Worm (Caenorhabditis elegans) whole organism, mixed stage, embryonic: ENCODE measurements around the gene lst-6.
A peak's percentile ranks its signal among the peaks of the same experiment; 100 is the strongest.

Experiments
- M03D4.4 ChIP-seq: sonication (generic microtip); optimal IDR thresholded peaks from 2 replicates; lab custom pipeline; 2017; ENCODE audit warnings: mild to moderate bottlenecking, missing genetic modification characterization, missing compliant biosample characterization
- bed-3 ChIP-seq: fragments of 200-800 bp; sonication (Bioruptor generic); optimal IDR thresholded peaks from 3 replicates; lab custom pipeline; 2018; ENCODE audit warnings: mild to moderate bottlenecking, missing genetic modification characterization, moderate library complexity, missing compliant biosample characterization
- blmp-1 ChIP-seq: fragments of 150-350 bp; optimal IDR thresholded peaks from 2 replicates; lab custom pipeline; 2014; ENCODE audit warnings: missing biosample characterization, missing genetic modification characterization
- ceh-39 ChIP-seq: fragments of 150-350 bp; optimal IDR thresholded peaks from 2 replicates; lab custom pipeline; 2014; ENCODE audit warnings: missing biosample characterization, missing genetic modification characterization
- ceh-43 ChIP-seq: fragments of 200-800 bp; sonication (Bioruptor generic); optimal IDR thresholded peaks from 2 replicates; lab custom pipeline; 2018; ENCODE audit warnings: mild to moderate bottlenecking, missing genetic modification characterization, moderate library complexity, missing compliant biosample characterization
- ceh-83 ChIP-seq: fragments of 200-800 bp; sonication (Bioruptor generic); optimal IDR thresholded peaks from 2 replicates; lab custom pipeline; 2018; ENCODE audit warnings: mild to moderate bottlenecking, missing genetic modification characterization, missing compliant biosample characterization
- ces-1 ChIP-seq: fragments of 150-350 bp; optimal IDR thresholded peaks from 2 replicates; lab custom pipeline; 2014; ENCODE audit warnings: missing biosample characterization, missing genetic modification reagents, missing genetic modification characterization
- cnd-1 ChIP-seq: fragments of 200-800 bp; sonication (Bioruptor generic); optimal IDR thresholded peaks from 2 replicates; lab custom pipeline; 2018; ENCODE audit warnings: mild to moderate bottlenecking, missing genetic modification characterization, missing compliant biosample characterization
- drap-1 ChIP-seq: fragments of 200-800 bp; sonication (Bioruptor generic); optimal IDR thresholded peaks from 3 replicates; lab custom pipeline; 2018; ENCODE audit warnings: mild to moderate bottlenecking, missing genetic modification characterization, missing compliant biosample characterization
- elt-3 ChIP-seq: fragments of 150-350 bp; optimal IDR thresholded peaks from 2 replicates; lab custom pipeline; 2014; ENCODE audit warnings: missing biosample characterization, missing genetic modification characterization
- flh-1 ChIP-seq: fragments of 200-800 bp; sonication (Bioruptor generic); optimal IDR thresholded peaks from 2 replicates; lab custom pipeline; 2018; ENCODE audit warnings: mild to moderate bottlenecking, missing genetic modification characterization, moderate library complexity, missing compliant biosample characterization
- ham-2 ChIP-seq: fragments of 200-800 bp; sonication (Bioruptor generic); optimal IDR thresholded peaks from 2 replicates; lab custom pipeline; 2018; ENCODE audit warnings: mild to moderate bottlenecking, missing genetic modification characterization, missing compliant biosample characterization
- hlh-1 ChIP-seq: fragments of 150-350 bp; optimal IDR thresholded peaks from 2 replicates; lab custom pipeline; 2014; ENCODE audit warnings: missing biosample characterization, missing genetic modification reagents, missing genetic modification characterization
- lin-13 ChIP-seq: fragments of 150-350 bp; optimal IDR thresholded peaks from 2 replicates; lab custom pipeline; 2014; ENCODE audit warnings: missing biosample characterization, missing genetic modification characterization
- lin-32 ChIP-seq: fragments of 200-800 bp; sonication (Bioruptor generic); optimal IDR thresholded peaks from 2 replicates; lab custom pipeline; 2018; ENCODE audit warnings: mild to moderate bottlenecking, missing genetic modification characterization, missing compliant biosample characterization
- lsy-2 ChIP-seq: fragments of 150-350 bp; optimal IDR thresholded peaks from 2 replicates; lab custom pipeline; 2014; ENCODE audit warnings: missing biosample characterization, missing genetic modification characterization
- mab-5 ChIP-seq: fragments of 150-350 bp; optimal IDR thresholded peaks from 2 replicates; lab custom pipeline; 2014; ENCODE audit warnings: missing biosample characterization, missing genetic modification characterization
- mep-1 ChIP-seq: fragments of 150-350 bp; optimal IDR thresholded peaks from 2 replicates; lab custom pipeline; 2017; ENCODE audit warnings: missing biosample characterization, missing genetic modification reagents, missing genetic modification characterization, inconsistent platforms
- mls-2 ChIP-seq: sonication (generic microtip); optimal IDR thresholded peaks from 2 replicates; lab custom pipeline; 2016; ENCODE audit warnings: mild to moderate bottlenecking, missing genetic modification characterization, moderate library complexity, missing compliant biosample characterization
- nhr-12 ChIP-seq: fragments of 150-350 bp; optimal IDR thresholded peaks from 2 replicates; lab custom pipeline; 2014; ENCODE audit warnings: missing biosample characterization, missing genetic modification characterization
- nhr-2 ChIP-seq: fragments of 150-350 bp; optimal IDR thresholded peaks from 2 replicates; lab custom pipeline; 2014; ENCODE audit warnings: missing biosample characterization, missing genetic modification characterization
- nhr-237 ChIP-seq: fragments of 150-350 bp; optimal IDR thresholded peaks from 2 replicates; lab custom pipeline; 2014; ENCODE audit warnings: missing biosample characterization, missing genetic modification characterization
- nhr-28 ChIP-seq: fragments of 150-350 bp; optimal IDR thresholded peaks from 2 replicates; lab custom pipeline; 2014; ENCODE audit warnings: missing biosample characterization, missing genetic modification characterization
- nhr-76 ChIP-seq: sonication (generic microtip); optimal IDR thresholded peaks from 2 replicates; lab custom pipeline; 2017; ENCODE audit warnings: missing biosample characterization, missing genetic modification characterization
- pha-4 ChIP-seq: fragments of 150-350 bp; optimal IDR thresholded peaks from 2 replicates; lab custom pipeline; 2018; ENCODE audit warnings: missing biosample characterization, missing genetic modification reagents, missing genetic modification characterization
- sem-2 ChIP-seq: fragments of 200-800 bp; sonication (Bioruptor generic); optimal IDR thresholded peaks from 2 replicates; lab custom pipeline; 2018; ENCODE audit warnings: mild to moderate bottlenecking, missing genetic modification characterization, missing compliant biosample characterization
- sptf-1 ChIP-seq: sonication (generic microtip); optimal IDR thresholded peaks from 2 replicates; lab custom pipeline; 2017; ENCODE audit warnings: mild to moderate bottlenecking, missing genetic modification characterization, moderate library complexity, missing compliant biosample characterization
- tbx-8 ChIP-seq: fragments of 200-800 bp; sonication (Bioruptor generic); optimal IDR thresholded peaks from 2 replicates; lab custom pipeline; 2018; ENCODE audit warnings: mild to moderate bottlenecking, missing genetic modification characterization, moderate library complexity, missing compliant biosample characterization
- unc-120 ChIP-seq: sonication (generic microtip); optimal IDR thresholded peaks from 2 replicates; lab custom pipeline; 2017; ENCODE audit warnings: missing genetic modification characterization, missing compliant biosample characterization; ENCODE audit not compliant: poor library complexity, severe bottlenecking
- unc-39 ChIP-seq: fragments of 150-350 bp; optimal IDR thresholded peaks from 2 replicates; lab custom pipeline; 2014; ENCODE audit warnings: missing biosample characterization, missing genetic modification characterization
- unc-62 ChIP-seq: fragments of 150-350 bp; optimal IDR thresholded peaks from 2 replicates; lab custom pipeline; 2014; ENCODE audit warnings: missing biosample characterization, missing genetic modification reagents, missing genetic modification characterization
- zip-8 ChIP-seq: fragments of 150-350 bp; optimal IDR thresholded peaks from 2 replicates; lab custom pipeline; 2014; ENCODE audit warnings: missing biosample characterization, missing genetic modification characterization
- ztf-11 ChIP-seq: fragments of 150-350 bp; optimal IDR thresholded peaks from 2 replicates; lab custom pipeline; 2014; ENCODE audit warnings: missing biosample characterization, missing genetic modification characterization

Gene lst-6

ce11 chrII:6974011-6974410 lies 48.3 kb downstream of the lst-6 start:
- TF ChIP-seq mls-2 (tag; lab: Kevin White, UChicago) (no peak), sptf-1 (tag; lab: Kevin White, UChicago) (no peak), hlh-1 (no peak), tbx-8 (GFP tag; lab: Kevin White, UChicago) (no peak), lsy-2 (tag; lab: Kevin White, UChicago) (peak; percentile 68), elt-3 (no peak), mep-1 (tag; lab: Kevin White, UChicago) (peak; percentile 26), nhr-237 (peak; percentile 40), mab-5 (tag; lab: Kevin White, UChicago) (no peak), unc-39 (tag; lab: Kevin White, UChicago) (no peak), lin-13 (tag; lab: Kevin White, UChicago) (peak; percentile 17), bed-3 (GFP tag; lab: Kevin White, UChicago) (no peak), ztf-11 (no peak), pha-4 (tag; lab: Kevin White, UChicago) (peak; percentile 50), ces-1 (peak; percentile 50), sem-2 (GFP tag; lab: Kevin White, UChicago) (no peak), nhr-76 (no peak), ceh-39 (tag; lab: Kevin White, UChicago) (peak; percentile 14)

- TF ChIP-seq zip-8 (no peak), mep-1 (tag; lab: Kevin White, UChicago) (no peak), nhr-28 (tag; lab: Kevin White, UChicago) (no peak), ztf-11 (no peak), flh-1 (GFP tag; lab: Kevin White, UChicago) (no peak), elt-3 (no peak), tbx-8 (GFP tag; lab: Kevin White, UChicago) (no peak), unc-39 (tag; lab: Kevin White, UChicago) (no peak)
- TF ChIP-seq, all 35 proteins: peak for 0
These were observed 48.8 kb downstream of the lst-6 start, which contains the start of gene sod-1 for ce11 chrII:6973501-6973900. TSS of gene sod-1 (minus strand) at chrII:6973887.

ce11 chrII:6972185-6972737 lies 50.0 kb downstream of the lst-6 start, which contains the start of gene art-1:
TSS of gene art-1 (minus strand) at chrII:6972235.
- no peak for TF ChIP-seq zip-8

ce11 chrII:6970515-6970914 lies 51.8 kb downstream of the lst-6 start, which contains the start of gene C15F1.5:
TSS of gene C15F1.5 (minus strand) at chrII:6970615.
- TF ChIP-seq bed-3 (GFP tag; lab: Kevin White, UChicago) (no peak), tbx-8 (GFP tag; lab: Kevin White, UChicago) (no peak), M03D4.4 (tag; lab: Kevin White, UChicago) (no peak), mab-5 (tag; lab: Kevin White, UChicago) (no peak), lin-32 (GFP tag; lab: Kevin White, UChicago) (no peak), drap-1 (no peak), elt-3 (no peak), nhr-2 (no peak), pha-4 (tag; lab: Kevin White, UChicago) (no peak), flh-1 (GFP tag; lab: Kevin White, UChicago) (no peak), ces-1 (no peak)

DNA sequence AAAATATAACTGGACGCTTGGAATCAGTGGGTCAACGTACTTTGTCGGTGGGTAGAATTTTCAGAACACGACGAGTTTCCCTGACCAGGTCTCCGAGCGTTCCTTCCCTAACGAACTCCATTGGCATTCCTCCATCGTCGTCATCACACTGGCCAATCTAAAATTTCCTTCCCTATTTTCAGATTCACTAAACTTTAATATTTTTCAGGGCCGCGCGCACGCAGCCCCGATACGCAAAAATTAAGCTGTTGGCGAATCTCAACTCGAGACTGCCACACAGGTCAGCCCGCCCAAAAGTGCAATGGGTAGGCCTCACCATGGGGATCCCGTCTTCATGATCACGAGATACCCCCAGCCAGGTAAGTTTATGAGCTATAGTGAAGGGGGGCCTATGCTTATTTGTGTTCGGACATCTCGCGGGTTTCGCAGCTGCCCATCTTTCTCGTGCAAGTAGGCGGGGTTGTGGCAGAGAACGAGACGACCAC lies 54.1 kb downstream of the lst-6 start:
- TF ChIP-seq blmp-1 (tag; lab: Kevin White, UChicago) = no peak
- TF ChIP-seq ztf-11 = no peak
- TF ChIP-seq ceh-39 (tag; lab: Kevin White, UChicago) = peak; percentile 69
- peak; percentile 27 for TF ChIP-seq flh-1 (GFP tag; lab: Kevin White, UChicago)
- TF ChIP-seq nhr-76 = no peak
- TF ChIP-seq pha-4 (tag; lab: Kevin White, UChicago) = peak; percentile 39
- peak; percentile 2 for TF ChIP-seq ces-1
- TF ChIP-seq lsy-2 (tag; lab: Kevin White, UChicago) = peak; percentile 22
- no peak for TF ChIP-seq bed-3 (GFP tag; lab: Kevin White, UChicago)
- TF ChIP-seq mep-1 (tag; lab: Kevin White, UChicago) = peak; percentile 6
- TF ChIP-seq hlh-1 = peak; percentile 46
- TF ChIP-seq elt-3 = no peak
- TF ChIP-seq M03D4.4 (tag; lab: Kevin White, UChicago) = peak; percentile 65
- TF ChIP-seq lin-32 (GFP tag; lab: Kevin White, UChicago) = peak; percentile 42
- peak; percentile 82 for TF ChIP-seq cnd-1 (tag; lab: Kevin White, UChicago)
- TF ChIP-seq mls-2 (tag; lab: Kevin White, UChicago) = peak; percentile 31
- peak; percentile 5 for TF ChIP-seq unc-62
- TF ChIP-seq ceh-43 (GFP tag; lab: Kevin White, UChicago) = no peak
- peak; percentile 53 for TF ChIP-seq unc-120 (tag; lab: Kevin White, UChicago)
- TF ChIP-seq nhr-237 = no peak
- no peak for TF ChIP-seq nhr-28 (tag; lab: Kevin White, UChicago)
- peak; percentile 55 for TF ChIP-seq sem-2 (GFP tag; lab: Kevin White, UChicago)
- TF ChIP-seq drap-1 = peak; percentile 63
- TF ChIP-seq lin-13 (tag; lab: Kevin White, UChicago) = peak; percentile 72
- TF ChIP-seq tbx-8 (GFP tag; lab: Kevin White, UChicago) = peak; percentile 43
- TF ChIP-seq sptf-1 (tag; lab: Kevin White, UChicago) = peak; percentile 65
- peak; percentile 66 for TF ChIP-seq ham-2 (GFP tag; lab: Kevin White, UChicago)
- no peak for TF ChIP-seq nhr-12
- peak; percentile 80 for TF ChIP-seq ceh-83
